Worm (Caenorhabditis elegans): ENCODE data around the gene srh-85.

ce11 chrV:2991485-2991884 is 4.2 kb upstream of the srh-85 start, which contains the start of gene srw-121:
- TF ChIP-seq attf-5 (GFP tag; optimal IDR thresholded peaks at IDR 0.05) (no peak), madf-6 (GFP tag; IDR thresholded peaks at IDR 0.05) (no peak), nhr-120 (GFP tag; IDR thresholded peaks at IDR 0.05) (no peak), snpc-1.3 (tag; optimal IDR thresholded peaks at IDR 0.05; ENCODE audit: insufficient read depth) (no peak), lag-1 (GFP tag; IDR thresholded peaks at IDR 0.05) (no peak), D2030.7 (GFP tag; IDR thresholded peaks at IDR 0.05) (no peak), ets-4 (GFP tag; optimal IDR thresholded peaks at IDR 0.05) (no peak), F10E7.11 (tag; optimal IDR thresholded peaks at IDR 0.05) (no peak), T07F8.4 (tag; optimal IDR thresholded peaks at IDR 0.05) (no peak), ama-1 (optimal IDR thresholded peaks at IDR 0.05) (no peak), ama-1 (GFP tag; optimal IDR thresholded peaks at IDR 0.05) (no peak)

All from whole organism, young adult.